Worm (Caenorhabditis elegans) whole organism, early embryonic: ENCODE data around the gene Y49F6B.9.

Source experiments
- ama-1 ChIP-seq: fragments of 150-350 bp; optimal IDR thresholded peaks from 2 replicates; lab custom pipeline; 2014
- flt-1 ChIP-seq: fragments of 200-800 bp; sonication (Bioruptor generic); IDR thresholded peaks from 2 replicates; pipeline ENCODE4 v1.3.6; 2022; ENCODE audit warnings: missing genetic modification characterization, missing compliant biosample characterization
- hmbx-1 ChIP-seq: sonication (generic microtip); optimal IDR thresholded peaks from 2 replicates; lab custom pipeline; 2016; ENCODE audit warnings: mild to moderate bottlenecking, missing genetic modification characterization, missing compliant biosample characterization
- tbx-11 ChIP-seq: fragments of 200-800 bp; sonication (Bioruptor generic); IDR thresholded peaks from 2 replicates; pipeline ENCODE4 v1.3.6; 2022; ENCODE audit warnings: missing genetic modification characterization, missing compliant biosample characterization
- tra-4 ChIP-seq: sonication (generic microtip); optimal IDR thresholded peaks from 2 replicates; lab custom pipeline; 2017; ENCODE audit warnings: missing genetic modification characterization, missing compliant biosample characterization

DNA sequence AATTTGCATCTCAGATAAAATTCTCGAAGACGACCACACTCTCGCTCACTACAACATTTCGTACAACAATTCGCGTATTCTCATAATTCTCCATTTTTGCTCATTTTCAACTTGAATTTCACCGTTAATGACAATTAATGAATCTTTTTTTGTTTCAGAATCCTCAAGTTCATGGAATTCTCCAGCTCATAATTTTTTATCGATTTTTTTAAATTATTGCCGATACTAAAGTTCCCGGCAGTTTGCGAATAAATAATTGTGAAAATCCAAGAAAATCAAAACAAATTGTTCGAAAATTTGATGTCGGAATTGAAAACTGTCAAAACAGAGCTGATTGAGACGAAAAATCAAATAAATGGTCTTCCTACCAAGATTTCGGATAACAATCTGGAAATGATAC is 51.3 kb downstream of the Y49F6B.9 start, which contains the start of gene C16C8.21:
- TF ChIP-seq flt-1 (no peak), ama-1 (no peak), tra-4 (no peak), tbx-11 (GFP tag; lab: Robert Waterston, UW) (no peak), hmbx-1 (tag; lab: Kevin White, UChicago) (no peak)
